Worm (Caenorhabditis elegans): ENCODE measurements around the gene C15C8.8.

The C15C8.8 gene

ce11 chrV:12728062-12728665 lies 24.1 kb downstream of the C15C8.8 start, which contains the start of the genes rpl-28 and mrpl-49 (continued):
- TF ChIP-seq pros-1 (tag; optimal IDR thresholded peaks at IDR 0.05), result no peak
- no peak for TF ChIP-seq che-1 (tag; optimal IDR thresholded peaks at IDR 0.05)
- TF ChIP-seq ceh-31 (tag; optimal IDR thresholded peaks at IDR 0.05), result peak; percentile 58
- peak; percentile 17 for TF ChIP-seq ceh-18 (tag; optimal IDR thresholded peaks at IDR 0.05)
- TF ChIP-seq C38D4.7 (GFP tag; optimal IDR thresholded peaks at IDR 0.05), result no peak
- peak; percentile 84 for TF ChIP-seq unc-42 (tag; optimal IDR thresholded peaks at IDR 0.05)

- TF ChIP-seq unc-55 (GFP tag; optimal IDR thresholded peaks at IDR 0.05), result no peak
- TF ChIP-seq ceh-2 (tag; optimal IDR thresholded peaks at IDR 0.05), result no peak
- no peak for TF ChIP-seq pag-3 (tag; optimal IDR thresholded peaks at IDR 0.05; ENCODE audit: borderline replicate concordance)
- TF ChIP-seq hlh-13 (GFP tag; optimal IDR thresholded peaks at IDR 0.05), result no peak
- no peak for TF ChIP-seq pax-1 (tag; optimal IDR thresholded peaks at IDR 0.05)
- TF ChIP-seq tbx-7 (tag; optimal IDR thresholded peaks at IDR 0.05), result no peak
- TF ChIP-seq Y22D7AL.16 (tag; optimal IDR thresholded peaks at IDR 0.05), result no peak
- no peak for TF ChIP-seq ceh-9 (tag; optimal IDR thresholded peaks at IDR 0.05)
Observed at ce11 chrV:12727104-12727637, 25.1 kb downstream of the C15C8.8 start, which contains the start of gene R11D1.13. TSS of gene R11D1.13 (plus strand) at chrV:12727154.

ce11 chrV:12725893-12726292 lies 26.4 kb downstream of the C15C8.8 start, which contains the start of gene R11D1.12:
TSS of gene R11D1.12 (minus strand) at chrV:12725993.
- TF ChIP-seq nfya-1 (tag; optimal IDR thresholded peaks at IDR 0.05) (no peak), ceh-9 (tag; optimal IDR thresholded peaks at IDR 0.05) (no peak), pqm-1 (tag; optimal IDR thresholded peaks at IDR 0.05) (no peak), sox-4 (tag; optimal IDR thresholded peaks at IDR 0.05) (no peak), gmeb-2 (tag; optimal IDR thresholded peaks at IDR 0.05) (no peak), pha-2 (tag; optimal IDR thresholded peaks at IDR 0.05) (no peak), fax-1 (tag; optimal IDR thresholded peaks at IDR 0.05) (no peak), madf-2 (tag; optimal IDR thresholded peaks at IDR 0.05) (no peak), ceh-34 (tag; optimal IDR thresholded peaks at IDR 0.05) (no peak)

ce11 chrV:12719713-12720112 lies 32.6 kb downstream of the C15C8.8 start, which contains the start of gene R11D1.7:
TSS of gene R11D1.7 (plus strand) at chrV:12720013.
- TF ChIP-seq fkh-6 (tag; optimal IDR thresholded peaks at IDR 0.05) (no peak), pha-4 (tag; optimal IDR thresholded peaks at IDR 0.05) (no peak), pros-1 (tag; optimal IDR thresholded peaks at IDR 0.05) (no peak), eyg-1 (tag; optimal IDR thresholded peaks at IDR 0.05) (no peak), elt-4 (tag; optimal IDR thresholded peaks at IDR 0.05) (no peak), ceh-30 (tag; optimal IDR thresholded peaks at IDR 0.05) (no peak)

- no peak for TF ChIP-seq dmd-4 (tag; optimal IDR thresholded peaks at IDR 0.05; ENCODE audit: borderline replicate concordance)
- no peak for TF ChIP-seq Y22D7AL.16 (tag; optimal IDR thresholded peaks at IDR 0.05)
Observed at ce11 chrV:12718622-12719021, 33.7 kb downstream of the C15C8.8 start, which contains the start of gene str-181. TSS of gene str-181 (minus strand) at chrV:12718722.

ce11 chrV:12716447-12716846 lies 35.9 kb downstream of the C15C8.8 start, which contains the start of gene str-178:
TSS of gene str-178 (minus strand) at chrV:12716547.
- TF ChIP-seq ref-2 (tag; optimal IDR thresholded peaks at IDR 0.05) (no peak), dmd-4 (tag; optimal IDR thresholded peaks at IDR 0.05; ENCODE audit: borderline replicate concordance) (no peak), pqm-1 (tag; optimal IDR thresholded peaks at IDR 0.05) (no peak), ahr-1 (tag; optimal IDR thresholded peaks at IDR 0.05) (no peak), Y22D7AL.16 (tag; optimal IDR thresholded peaks at IDR 0.05) (no peak)

All from whole organism, late embryonic.